Fruit fly (Drosophila melanogaster): ENCODE measurements around the gene CG5521.

DNA sequence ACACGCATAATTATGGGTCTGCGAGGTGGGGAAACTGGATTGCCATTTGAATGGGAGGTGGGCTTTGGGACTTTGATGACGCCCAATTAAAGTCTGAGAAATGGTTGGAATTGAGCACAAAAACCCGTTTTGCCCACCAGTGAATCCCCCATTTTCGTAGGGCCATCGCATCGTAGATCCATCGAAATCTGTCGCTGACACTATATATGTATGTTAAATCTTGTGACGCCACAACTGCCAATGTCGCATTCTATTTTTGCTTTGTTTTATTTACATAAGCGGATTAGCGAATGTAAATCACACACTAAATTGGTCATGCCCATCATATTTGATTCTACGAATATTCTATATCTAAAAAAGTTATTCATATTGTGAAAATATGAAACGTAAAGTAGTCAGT lies 40.3 kb upstream of the CG5521 start:
- TF ChIP-seq pan (optimal IDR thresholded peaks at IDR 0.05) (no peak), psq (optimal IDR thresholded peaks at IDR 0.05) (no peak), usp (GFP tag; optimal IDR thresholded peaks at IDR 0.05) (no peak), EcR (GFP tag; optimal IDR thresholded peaks at IDR 0.05) (no peak)
